Worm (Caenorhabditis elegans): ENCODE measurements around the gene ugt-24.

- TF ChIP-seq ceh-82 (tag; optimal IDR thresholded peaks at IDR 0.05) (no peak), nhr-12 (tag; optimal IDR thresholded peaks at IDR 0.05) (no peak), snpc-4 (tag; optimal IDR thresholded peaks at IDR 0.05) (no peak), ztf-4 (tag; optimal IDR thresholded peaks at IDR 0.05) (no peak), nfya-1 (tag; optimal IDR thresholded peaks at IDR 0.05; ENCODE audit: insufficient read depth) (no peak), elt-2 (tag; optimal IDR thresholded peaks at IDR 0.05) (peak; percentile 56), ztf-11 (tag; optimal IDR thresholded peaks at IDR 0.05) (no peak), elt-3 (tag; optimal IDR thresholded peaks at IDR 0.05) (no peak)
Measured at ce11 chrIV:6217066-6217465, 6.5 kb upstream of the ugt-24 start, which contains the start of gene C49A9.9.

Data from whole organism, L3 larva.